Worm (Caenorhabditis elegans): Measurements from ENCODE around the gene T14B4.3.

The T14B4.3 gene

ce11 chrII:6776418-6777034 is 41.8 kb downstream of the T14B4.3 start, which contains the start of gene ssup-72 (continued):
- TF ChIP-seq ZK546.5 (tag; optimal IDR thresholded peaks at IDR 0.05) (no peak), lin-13 (GFP tag; optimal IDR thresholded peaks at IDR 0.05) (peak; percentile 57), nhr-25 (tag; optimal IDR thresholded peaks at IDR 0.05) (no peak), lin-11 (tag; optimal IDR thresholded peaks at IDR 0.05) (no peak), F13H6.1 (tag; optimal IDR thresholded peaks at IDR 0.05) (peak; percentile 73), aly-2 (tag; optimal IDR thresholded peaks at IDR 0.05) (no peak), fos-1 (tag; optimal IDR thresholded peaks at IDR 0.05) (peak; percentile 26), sma-3 (GFP tag; optimal IDR thresholded peaks at IDR 0.05) (peak; percentile 77), C34F6.9 (tag; optimal IDR thresholded peaks at IDR 0.05) (peak; percentile 75), nhr-129 (tag; optimal IDR thresholded peaks at IDR 0.05) (peak; percentile 37), ceh-16 (tag; optimal IDR thresholded peaks at IDR 0.05) (no peak)

- no peak for TF ChIP-seq nhr-129 (tag; optimal IDR thresholded peaks at IDR 0.05)
Observed at ce11 chrII:6779104-6779503, 44.4 kb downstream of the T14B4.3 start, which contains the start of gene T13C2.7. Gene T13C2.7, plus strand, starts transcription at chrII:6779404.

- TF ChIP-seq fos-1 (tag; optimal IDR thresholded peaks at IDR 0.05) (peak; percentile 64), peb-1 (tag; optimal IDR thresholded peaks at IDR 0.05) (no peak)
Observed at ce11 chrII:6781231-6781630, 46.5 kb downstream of the T14B4.3 start.

- TF ChIP-seq ama-1 (optimal IDR thresholded peaks at IDR 0.05) = no peak
- TF ChIP-seq R02D3.7 (tag; optimal IDR thresholded peaks at IDR 0.05) = no peak
- no peak for TF ChIP-seq nhr-77 (tag; optimal IDR thresholded peaks at IDR 0.05)
- no peak for TF ChIP-seq zag-1 (tag; optimal IDR thresholded peaks at IDR 0.05)
- TF ChIP-seq nhr-6 (tag; optimal IDR thresholded peaks at IDR 0.05) = no peak
- TF ChIP-seq fos-1 (tag; optimal IDR thresholded peaks at IDR 0.05) = no peak
- no peak for TF ChIP-seq ztf-11 (tag; optimal IDR thresholded peaks at IDR 0.05)
- no peak for TF ChIP-seq nhr-25 (tag; optimal IDR thresholded peaks at IDR 0.05)
Observed at ce11 chrII:6781983-6782382, 47.2 kb downstream of the T14B4.3 start.

ce11 chrII:6782738-6783163 is 48.0 kb downstream of the T14B4.3 start:
- TF ChIP-seq unc-55 (GFP tag; optimal IDR thresholded peaks at IDR 0.05) (peak; percentile 79), lsy-2 (tag; optimal IDR thresholded peaks at IDR 0.05) (peak; percentile 38 to 65), sma-9 (GFP tag; optimal IDR thresholded peaks at IDR 0.05) (peak; percentile 61), sma-9 (tag; optimal IDR thresholded peaks at IDR 0.05) (no peak), skn-1 (tag; optimal IDR thresholded peaks at IDR 0.05) (no peak), lin-13 (GFP tag; optimal IDR thresholded peaks at IDR 0.05) (no peak), mab-5 (tag; optimal IDR thresholded peaks at IDR 0.05) (peak; percentile 5), blmp-1 (tag; optimal IDR thresholded peaks at IDR 0.05; ENCODE audit: insufficient read depth) (peak; percentile 3), nhr-23 (tag; optimal IDR thresholded peaks at IDR 0.05) (no peak), nhr-129 (tag; optimal IDR thresholded peaks at IDR 0.05) (peak; percentile 71), C34F6.9 (tag; optimal IDR thresholded peaks at IDR 0.05) (peak; percentile 96), R02D3.7 (tag; optimal IDR thresholded peaks at IDR 0.05) (no peak), lin-11 (tag; optimal IDR thresholded peaks at IDR 0.05) (peak; percentile 64), fos-1 (tag; optimal IDR thresholded peaks at IDR 0.05) (peak; percentile 8), gmeb-1 (tag; optimal IDR thresholded peaks at IDR 0.05) (no peak), ztf-4 (tag; optimal IDR thresholded peaks at IDR 0.05) (peak; percentile 48), sma-3 (GFP tag; optimal IDR thresholded peaks at IDR 0.05) (peak; percentile 22), F13H6.1 (tag; optimal IDR thresholded peaks at IDR 0.05) (peak; percentile 39), unc-39 (tag; optimal IDR thresholded peaks at IDR 0.05) (no peak), snpc-4 (tag; optimal IDR thresholded peaks at IDR 0.05) (no peak), nhr-25 (tag; optimal IDR thresholded peaks at IDR 0.05) (peak; percentile 59), nhr-6 (tag; optimal IDR thresholded peaks at IDR 0.05) (no peak)

ce11 chrII:6783377-6783829 is 48.7 kb downstream of the T14B4.3 start, which contains the start of gene gldi-2:
Gene gldi-2, plus strand, starts transcription at chrII:6783427.
- TF ChIP-seq sem-4 (tag; optimal IDR thresholded peaks at IDR 0.05) (no peak), blmp-1 (tag; optimal IDR thresholded peaks at IDR 0.05; ENCODE audit: insufficient read depth) (no peak), unc-62 (GFP tag; optimal IDR thresholded peaks at IDR 0.05) (no peak), nhr-21 (tag; optimal IDR thresholded peaks at IDR 0.05) (no peak), Y55F3AM.14 (GFP tag; optimal IDR thresholded peaks at IDR 0.05) (no peak), lsy-2 (tag; optimal IDR thresholded peaks at IDR 0.05) (no peak), crh-2 (tag; optimal IDR thresholded peaks at IDR 0.05) (no peak), nhr-237 (tag; optimal IDR thresholded peaks at IDR 0.05) (no peak), lin-39 (tag; optimal IDR thresholded peaks at IDR 0.05) (no peak), C34F6.9 (tag; optimal IDR thresholded peaks at IDR 0.05) (no peak), gmeb-1 (tag; optimal IDR thresholded peaks at IDR 0.05) (no peak), F13H6.1 (tag; optimal IDR thresholded peaks at IDR 0.05) (no peak), ceh-16 (tag; optimal IDR thresholded peaks at IDR 0.05) (no peak), peb-1 (tag; optimal IDR thresholded peaks at IDR 0.05) (no peak), ama-1 (optimal IDR thresholded peaks at IDR 0.05) (no peak), nhr-10 (tag; optimal IDR thresholded peaks at IDR 0.05) (no peak), sma-9 (GFP tag; optimal IDR thresholded peaks at IDR 0.05) (no peak), sma-9 (tag; optimal IDR thresholded peaks at IDR 0.05) (no peak), nhr-23 (tag; optimal IDR thresholded peaks at IDR 0.05) (no peak)

Data from whole organism, L2 larva.